Worm (Caenorhabditis elegans): ENCODE measurements around the gene sdz-28.

The sdz-28 gene

ce11 chrII:2168374-2168773, 37.5 kb downstream of the sdz-28 start, which contains the start of gene fbxb-38:
TSS of gene fbxb-38 (minus strand) at chrII:2168763.
- TF ChIP-seq grh-1 (GFP tag; IDR thresholded peaks at IDR 0.05) (no peak), rnt-1 (tag; optimal IDR thresholded peaks at IDR 0.05) (no peak), pqm-1 (tag; optimal IDR thresholded peaks at IDR 0.05) (no peak), aly-2 (tag; optimal IDR thresholded peaks at IDR 0.05) (no peak), lin-35 (GFP tag; optimal IDR thresholded peaks at IDR 0.05) (no peak), F16B12.6 (tag; optimal IDR thresholded peaks at IDR 0.05) (no peak), hpl-2 (GFP tag; optimal IDR thresholded peaks at IDR 0.05) (no peak), nhr-84 (tag; optimal IDR thresholded peaks at IDR 0.05) (no peak), C04F5.9 (tag; optimal IDR thresholded peaks at IDR 0.05) (no peak), lin-13 (GFP tag; optimal IDR thresholded peaks at IDR 0.05) (no peak), hlh-17 (GFP tag; optimal IDR thresholded peaks at IDR 0.05; ENCODE audit: borderline replicate concordance) (no peak), C16A3.4 (tag; optimal IDR thresholded peaks at IDR 0.05) (no peak)

- TF ChIP-seq fos-1 (tag; optimal IDR thresholded peaks at IDR 0.05) (no peak), nhr-90 (tag; optimal IDR thresholded peaks at IDR 0.05; ENCODE audit: poor library complexity) (no peak), sptf-1 (tag; optimal IDR thresholded peaks at IDR 0.05) (no peak), ceh-8 (GFP tag; optimal IDR thresholded peaks at IDR 0.05) (no peak), rnt-1 (tag; optimal IDR thresholded peaks at IDR 0.05) (no peak), sup-37 (GFP tag; optimal IDR thresholded peaks at IDR 0.05) (no peak), unc-30 (tag; optimal IDR thresholded peaks at IDR 0.05) (no peak), hlh-4 (tag; optimal IDR thresholded peaks at IDR 0.05) (no peak), zag-1 (tag; optimal IDR thresholded peaks at IDR 0.05) (no peak), grh-1 (GFP tag; IDR thresholded peaks at IDR 0.05) (no peak), C16A3.4 (tag; optimal IDR thresholded peaks at IDR 0.05) (no peak), tlp-1 (tag; optimal IDR thresholded peaks at IDR 0.05) (no peak), tbx-2 (tag; optimal IDR thresholded peaks at IDR 0.05) (no peak), nhr-19 (GFP tag; conservative IDR thresholded peaks at IDR 0.05) (no peak), sox-4 (tag; optimal IDR thresholded peaks at IDR 0.05) (no peak), hpl-2 (GFP tag; optimal IDR thresholded peaks at IDR 0.05) (no peak), aha-1 (tag; optimal IDR thresholded peaks at IDR 0.05) (no peak)
These were observed 39.2 kb downstream of the sdz-28 start, which contains the start of gene C33C12.12 for ce11 chrII:2170085-2170484. TSS of gene C33C12.12 (minus strand) at chrII:2170185.

ce11 chrII:2175367-2175766, 44.5 kb downstream of the sdz-28 start, which contains the start of gene C33C12.7:
TSS of gene C33C12.7 (minus strand) at chrII:2175467.
- TF ChIP-seq ceh-8 (GFP tag; optimal IDR thresholded peaks at IDR 0.05): no peak
- no peak for TF ChIP-seq lin-13 (GFP tag; optimal IDR thresholded peaks at IDR 0.05)
- no peak for TF ChIP-seq pag-3 (tag; optimal IDR thresholded peaks at IDR 0.05; ENCODE audit: borderline replicate concordance, insufficient read depth)
- TF ChIP-seq lin-14 (GFP tag; optimal IDR thresholded peaks at IDR 0.05): no peak
- TF ChIP-seq lin-15B (tag; optimal IDR thresholded peaks at IDR 0.05): no peak
- TF ChIP-seq nhr-11 (tag; optimal IDR thresholded peaks at IDR 0.05): no peak
- TF ChIP-seq egl-27 (tag; optimal IDR thresholded peaks at IDR 0.05): no peak
- no peak for TF ChIP-seq unc-98 (GFP tag; IDR thresholded peaks at IDR 0.05)
- no peak for TF ChIP-seq hlh-4 (tag; optimal IDR thresholded peaks at IDR 0.05)
- no peak for TF ChIP-seq lir-3 (tag; optimal IDR thresholded peaks at IDR 0.05; ENCODE audit: poor library complexity)
- TF ChIP-seq elt-2 (tag; optimal IDR thresholded peaks at IDR 0.05): no peak

- TF ChIP-seq efl-1 (optimal IDR thresholded peaks at IDR 0.05) (no peak), efl-1 (GFP tag; optimal IDR thresholded peaks at IDR 0.05 in 1 of 2) (no peak), lin-35 (GFP tag; optimal IDR thresholded peaks at IDR 0.05) (peak in 1 of 2 experiments; percentile 18), aly-2 (tag; optimal IDR thresholded peaks at IDR 0.05) (no peak), elt-2 (tag; optimal IDR thresholded peaks at IDR 0.05) (peak; percentile 54)
These were observed 45.8 kb downstream of the sdz-28 start, which contains the start of gene gba-1 for ce11 chrII:2176688-2177087. TSS of gene gba-1 (plus strand) at chrII:2176741.

- no peak for TF ChIP-seq lin-14 (GFP tag; optimal IDR thresholded peaks at IDR 0.05)
- no peak for TF ChIP-seq lin-39 (tag; optimal IDR thresholded peaks at IDR 0.05)
- TF ChIP-seq nhr-19 (GFP tag; conservative IDR thresholded peaks at IDR 0.05): no peak
- no peak for TF ChIP-seq tbx-2 (tag; optimal IDR thresholded peaks at IDR 0.05)
- no peak for TF ChIP-seq fos-1 (tag; optimal IDR thresholded peaks at IDR 0.05)
- TF ChIP-seq sup-37 (GFP tag; optimal IDR thresholded peaks at IDR 0.05): no peak
- no peak for TF ChIP-seq dpl-1 (GFP tag; optimal IDR thresholded peaks at IDR 0.05)
- no peak for TF ChIP-seq mep-1 (tag; optimal IDR thresholded peaks at IDR 0.05)
- no peak for TF ChIP-seq efl-1 (optimal IDR thresholded peaks at IDR 0.05)
- TF ChIP-seq efl-1 (GFP tag; optimal IDR thresholded peaks at IDR 0.05 in 1 of 2): no peak
- no peak for TF ChIP-seq aha-1 (tag; optimal IDR thresholded peaks at IDR 0.05)
- TF ChIP-seq ztf-11 (tag; optimal IDR thresholded peaks at IDR 0.05): no peak
- TF ChIP-seq ceh-88 (GFP tag; IDR thresholded peaks at IDR 0.05): no peak
- no peak for TF ChIP-seq fkh-10 (GFP tag; optimal IDR thresholded peaks at IDR 0.05)
- TF ChIP-seq ceh-8 (GFP tag; optimal IDR thresholded peaks at IDR 0.05): no peak
- no peak for TF ChIP-seq irx-1 (tag; optimal IDR thresholded peaks at IDR 0.05)
- TF ChIP-seq mdl-1 (tag; optimal IDR thresholded peaks at IDR 0.05): no peak
- no peak for TF ChIP-seq nhr-28 (tag; optimal IDR thresholded peaks at IDR 0.05)
These were observed 46.9 kb downstream of the sdz-28 start for ce11 chrII:2177735-2178134.

Data from whole organism, L1 larva.